Fruit fly (Drosophila melanogaster): ENCODE measurements around the gene nerfin-1.

dm6 chr3L:903900-904299 lies 5.0 kb upstream of the nerfin-1 start:
- no peak for TF ChIP-seq Rel (GFP tag; optimal IDR thresholded peaks at IDR 0.05)
- no peak for TF ChIP-seq Rel (tag; optimal IDR thresholded peaks at IDR 0.05)
- no peak for TF ChIP-seq br (GFP tag; optimal IDR thresholded peaks at IDR 0.05)
- TF ChIP-seq foxo (GFP tag; optimal IDR thresholded peaks at IDR 0.05): no peak
- no peak for TF ChIP-seq sage (GFP tag; optimal IDR thresholded peaks at IDR 0.05)
- no peak for TF ChIP-seq h (GFP tag; optimal IDR thresholded peaks at IDR 0.05)
- TF ChIP-seq Jra (GFP tag; optimal IDR thresholded peaks at IDR 0.05): no peak
- TF ChIP-seq Hr78 (GFP tag; optimal IDR thresholded peaks at IDR 0.05): no peak
- TF ChIP-seq psq (GFP tag; optimal IDR thresholded peaks at IDR 0.05): no peak
- TF ChIP-seq HLH106 (tag; optimal IDR thresholded peaks at IDR 0.05): no peak
- no peak for TF ChIP-seq fru (GFP tag; optimal IDR thresholded peaks at IDR 0.05)
- TF ChIP-seq sv (GFP tag; optimal IDR thresholded peaks at IDR 0.05): no peak
- TF ChIP-seq Hnf4 (GFP tag; optimal IDR thresholded peaks at IDR 0.05): no peak
- TF ChIP-seq Myc (optimal IDR thresholded peaks at IDR 0.05): no peak
